Worm (Caenorhabditis elegans) whole organism, young adult: ENCODE data around the gene ins-13.

Source experiments
- hlh-26 ChIP-seq: fragments of 200-800 bp; sonication (Bioruptor generic); conservative IDR thresholded peaks from 2 replicates; pipeline ENCODE4 v1.3.6; 2022; ENCODE audit warnings: missing genetic modification reagents, missing genetic modification characterization, missing compliant biosample characterization
- snpc-4 ChIP-seq, 5 experiments: fragments of 150-350 bp in 1 of 5; sonication (generic microtip) in 4 of 5; optimal IDR thresholded peaks; 2 replicates each; lab custom pipeline; 2014 to 2018; ENCODE audit warnings: missing genetic modification characterization in 5 of 5, missing biosample characterization in 3 of 5, antibody characterized with exemption in 2 of 5, mild to moderate bottlenecking in 2 of 5, missing compliant biosample characterization in 2 of 5, missing genotype in 2 of 5, moderate library complexity in 2 of 5, missing genetic modification reagents in 1 of 5
- tlf-1 ChIP-seq: fragments of 200-800 bp; sonication (Bioruptor generic); optimal IDR thresholded peaks from 2 replicates; lab custom pipeline; 2018; ENCODE audit warnings: mild to moderate bottlenecking, missing genetic modification characterization, missing compliant biosample characterization

ce11 chrII:5551517-5551916 is 6.9 kb upstream of the ins-13 start, which contains the start of gene C17C3.5:
- TF ChIP-seq hlh-26 (no peak), tlf-1 (no peak), snpc-4 (GFP tag; optimal IDR thresholded peaks at IDR 0.05; lab: Kevin White, UChicago) (no peak), snpc-4 (tag; optimal IDR thresholded peaks at IDR 0.05; lab: Kevin White, UChicago) (no peak)
